Worm (Caenorhabditis elegans): Measurements from ENCODE around the gene C03B1.3.

ce11 chrX:6338446-6338845, 27.4 kb upstream of the C03B1.3 start:
- TF ChIP-seq nhr-237 (tag; optimal IDR thresholded peaks at IDR 0.05) (no peak), lin-13 (tag; optimal IDR thresholded peaks at IDR 0.05) (no peak)
